Fruit fly (Drosophila melanogaster) whole organism, embryonic: ENCODE data around the gene Mvl.
A peak's percentile ranks its signal among the peaks of the same experiment; 100 is the strongest.

Experiments used
- Aef1 ChIP-seq: fragments of 200-800 bp; sonication (Bioruptor generic); IDR thresholded peaks from 3 replicates; pipeline ENCODE4 v1.3.6; 2022; ENCODE audit warnings: missing biosample characterization, missing genetic modification characterization
- Atf-2 ChIP-seq: fragments of 200-800 bp; sonication (Bioruptor generic); optimal IDR thresholded peaks from 2 replicates; lab custom pipeline; 2016; ENCODE audit warnings: missing biosample characterization, missing genetic modification characterization
- Atf6 ChIP-seq: fragments of 200-800 bp; sonication (Bioruptor generic); IDR thresholded peaks from 2 replicates; pipeline ENCODE4 v1.3.6; 2022; ENCODE audit warnings: missing biosample characterization, missing genetic modification characterization
- Bdp1 ChIP-seq: fragments of 200-800 bp; sonication (Bioruptor generic); optimal IDR thresholded peaks from 3 replicates; lab custom pipeline; 2016; ENCODE audit warnings: missing biosample characterization, missing genetic modification characterization
- CG1024 ChIP-seq: fragments of 200-800 bp; sonication (Bioruptor generic); IDR thresholded peaks from 2 replicates; pipeline ENCODE4 v1.3.6; 2022; ENCODE audit warnings: missing biosample characterization, missing genetic modification characterization
- CG10431 ChIP-seq: fragments of 200-800 bp; sonication (Bioruptor generic); optimal IDR thresholded peaks from 3 replicates; lab custom pipeline; 2018; ENCODE audit warnings: missing biosample characterization, mild to moderate bottlenecking, missing genetic modification characterization
- CG12155 ChIP-seq: fragments of 200-800 bp; sonication (Bioruptor generic); optimal IDR thresholded peaks from 3 replicates; lab custom pipeline; 2016; ENCODE audit warnings: missing biosample characterization, missing genetic modification characterization
- CG14441 ChIP-seq: fragments of 200-800 bp; sonication (Bioruptor generic); IDR thresholded peaks from 2 replicates; pipeline ENCODE4 v1.3.6; 2022; ENCODE audit warnings: missing biosample characterization, missing genetic modification characterization
- CG15269 ChIP-seq: fragments of 200-800 bp; sonication (Bioruptor generic); optimal IDR thresholded peaks from 2 replicates; lab custom pipeline; 2018; ENCODE audit warnings: missing biosample characterization, mild to moderate bottlenecking, missing genetic modification characterization, moderate library complexity
- CG1529 ChIP-seq: fragments of 200-800 bp; sonication (Bioruptor generic); optimal IDR thresholded peaks from 3 replicates; lab custom pipeline; 2018; ENCODE audit warnings: missing biosample characterization, missing genetic modification characterization
- CG17328 ChIP-seq: fragments of 200-800 bp; sonication (Bioruptor generic); IDR thresholded peaks from 2 replicates; pipeline ENCODE4 v1.3.6; 2022; ENCODE audit warnings: missing biosample characterization, missing genetic modification characterization
- CG17385 ChIP-seq: fragments of 200-800 bp; sonication (Bioruptor generic); optimal IDR thresholded peaks from 3 replicates; lab custom pipeline; 2018; ENCODE audit warnings: missing biosample characterization, mild to moderate bottlenecking, missing genetic modification characterization
- CG2199 ChIP-seq: fragments of 200-800 bp; sonication (Bioruptor generic); IDR thresholded peaks from 3 replicates; pipeline ENCODE4 v1.3.6; 2022; ENCODE audit warnings: missing biosample characterization, missing genetic modification characterization
- CG31224 ChIP-seq: fragments of 200-800 bp; sonication (Bioruptor generic); IDR thresholded peaks from 2 replicates; pipeline ENCODE4 v1.3.6; 2022; ENCODE audit warnings: missing biosample characterization, missing genetic modification characterization
- CG32772 ChIP-seq: fragments of 200-800 bp; sonication (Bioruptor generic); IDR thresholded peaks from 2 replicates; pipeline ENCODE4 v1.3.6; 2022; ENCODE audit warnings: missing biosample characterization, missing genetic modification characterization
- CG33213 ChIP-seq: fragments of 200-800 bp; sonication (Bioruptor generic); optimal IDR thresholded peaks from 3 replicates; lab custom pipeline; 2016; ENCODE audit warnings: missing biosample characterization, missing genetic modification characterization
- CG3407 ChIP-seq: fragments of 200-800 bp; sonication (Bioruptor generic); optimal IDR thresholded peaks from 2 replicates; lab custom pipeline; 2018; ENCODE audit warnings: missing biosample characterization, mild to moderate bottlenecking, missing genetic modification characterization
- CG34376 ChIP-seq: fragments of 200-800 bp; sonication (Bioruptor generic); optimal IDR thresholded peaks from 2 replicates; lab custom pipeline; 2018; ENCODE audit warnings: missing biosample characterization, mild to moderate bottlenecking, missing genetic modification characterization
- CG42726 ChIP-seq: fragments of 200-800 bp; sonication (Bioruptor generic); IDR thresholded peaks from 2 replicates; pipeline ENCODE4 v1.3.6; 2022; ENCODE audit warnings: missing biosample characterization, missing genetic modification characterization; ENCODE audit not compliant: partially characterized antibody
- CG7357 ChIP-seq: fragments of 200-800 bp; sonication (Bioruptor generic); IDR thresholded peaks from 3 replicates; pipeline ENCODE4 v1.3.6; 2022; ENCODE audit warnings: missing biosample characterization, missing genetic modification characterization
- CG7839 ChIP-seq: fragments of 200-800 bp; sonication (Bioruptor generic); optimal IDR thresholded peaks from 3 replicates; lab custom pipeline; 2018; ENCODE audit warnings: missing biosample characterization, mild to moderate bottlenecking, missing genetic modification characterization, moderate library complexity
- CG7928 ChIP-seq: fragments of 200-800 bp; sonication (Bioruptor generic); optimal IDR thresholded peaks from 2 replicates; lab custom pipeline; 2017; ENCODE audit warnings: missing biosample characterization, mild to moderate bottlenecking, missing genetic modification characterization
- CG8290 ChIP-seq, 3 experiments: fragments of 200-800 bp; sonication (Bioruptor generic); optimal IDR thresholded peaks; 2 replicates each; lab custom pipeline; 2016 to 2019; ENCODE audit warnings: missing biosample characterization in 3 of 3, missing genetic modification characterization in 3 of 3, mild to moderate bottlenecking in 2 of 3, moderate library complexity in 1 of 3
- CG9215 ChIP-seq: fragments of 200-800 bp; sonication (Bioruptor generic); IDR thresholded peaks from 2 replicates; pipeline ENCODE4 v1.3.6; 2022; ENCODE audit warnings: missing biosample characterization, missing genetic modification characterization
- Dad ChIP-seq: fragments of 200-800 bp; sonication (Bioruptor generic); optimal IDR thresholded peaks from 3 replicates; lab custom pipeline; 2016; ENCODE audit warnings: missing biosample characterization, missing genetic modification characterization
- Dbx ChIP-seq: fragments of 200-800 bp; sonication (Bioruptor generic); IDR thresholded peaks from 3 replicates; pipeline ENCODE4 v1.3.6; 2022; ENCODE audit warnings: missing biosample characterization, missing genetic modification characterization
- Deaf1 ChIP-seq: fragments of 200-800 bp; optimal IDR thresholded peaks from 3 replicates; lab custom pipeline; 2019; ENCODE audit warnings: missing biosample characterization, mild to moderate bottlenecking, missing genetic modification characterization, moderate library complexity
- Fer2 ChIP-seq: fragments of 200-800 bp; sonication (Bioruptor generic); optimal IDR thresholded peaks from 2 replicates; lab custom pipeline; 2018; ENCODE audit warnings: missing biosample characterization, mild to moderate bottlenecking, missing genetic modification characterization, moderate library complexity
- HLH4C ChIP-seq: fragments of 200-800 bp; sonication (Bioruptor generic); IDR thresholded peaks from 3 replicates; pipeline ENCODE4 v1.3.6; 2022; ENCODE audit warnings: missing biosample characterization, missing genetic modification characterization; ENCODE audit not compliant: partially characterized antibody
- Lim3 ChIP-seq: fragments of 200-800 bp; sonication (Bioruptor generic); IDR thresholded peaks from 2 replicates; pipeline ENCODE4 v1.3.6; 2022; ENCODE audit warnings: missing biosample characterization, missing genetic modification characterization
- MESR4 ChIP-seq: fragments of 200-800 bp; sonication (Bioruptor generic); optimal IDR thresholded peaks from 2 replicates; lab custom pipeline; 2018; ENCODE audit warnings: missing biosample characterization, mild to moderate bottlenecking, missing genetic modification characterization, moderate library complexity
- Mad ChIP-seq: fragments of 200-800 bp; sonication (Bioruptor generic); optimal IDR thresholded peaks from 2 replicates; lab custom pipeline; 2016; ENCODE audit warnings: missing biosample characterization, missing genetic modification characterization
- Med ChIP-seq: fragments of 200-800 bp; sonication (Bioruptor generic); peaks from one replicate; lab custom pipeline; 2016; ENCODE audit warnings: missing biosample characterization, missing genetic modification characterization, mild to moderate bottlenecking, inconsistent platforms, moderate library complexity
- Myb ChIP-seq: fragments of 200-800 bp; sonication (Bioruptor generic); optimal IDR thresholded peaks from 2 replicates; lab custom pipeline; 2016; ENCODE audit warnings: missing biosample characterization, missing genetic modification characterization
- Nf-YB ChIP-seq: fragments of 200-800 bp; sonication (Bioruptor generic); optimal IDR thresholded peaks from 3 replicates; lab custom pipeline; 2019; ENCODE audit warnings: missing biosample characterization, mild to moderate bottlenecking, missing genetic modification characterization, moderate library complexity
- Sin3A ChIP-seq: fragments of >200 bp; optimal IDR thresholded peaks from 2 replicates; lab custom pipeline; 2018
- abd-A ChIP-seq: fragments of 200-800 bp; sonication (Bioruptor generic); optimal IDR thresholded peaks from 3 replicates; lab custom pipeline; 2019; ENCODE audit warnings: missing biosample characterization, mild to moderate bottlenecking, missing genetic modification characterization, moderate library complexity
- amos ChIP-seq: fragments of 200-800 bp; sonication (Bioruptor generic); IDR thresholded peaks from 2 replicates; pipeline ENCODE4 v1.3.6; 2022; ENCODE audit warnings: missing biosample characterization, missing genetic modification characterization; ENCODE audit not compliant: partially characterized antibody
- dmrt99B ChIP-seq: fragments of 200-800 bp; sonication (Bioruptor generic); optimal IDR thresholded peaks from 2 replicates; lab custom pipeline; 2018; ENCODE audit warnings: missing biosample characterization, mild to moderate bottlenecking, missing genetic modification characterization, moderate library complexity
- en ChIP-seq: fragments of 200-800 bp; sonication (Bioruptor generic); optimal IDR thresholded peaks from 2 replicates; lab custom pipeline; 2016; ENCODE audit warnings: missing biosample characterization, missing genetic modification characterization
- hb ChIP-seq: fragments of 200-800 bp; sonication (Bioruptor generic); IDR thresholded peaks from 3 replicates; pipeline ENCODE4 v1.3.6; 2022; ENCODE audit warnings: missing biosample characterization, missing genetic modification characterization; ENCODE audit not compliant: partially characterized antibody
- nmo ChIP-seq: fragments of 200-800 bp; sonication (Bioruptor generic); optimal IDR thresholded peaks from 2 replicates; lab custom pipeline; 2018; ENCODE audit warnings: missing biosample characterization, mild to moderate bottlenecking, missing genetic modification characterization, moderate library complexity
- onecut ChIP-seq: fragments of 200-800 bp; sonication (Bioruptor generic); IDR thresholded peaks from 2 replicates; pipeline ENCODE4 v1.3.6; 2022; ENCODE audit warnings: missing biosample characterization, missing genetic modification characterization
- pan ChIP-seq, 4 experiments: fragments of >200 bp in 3 of 4; fragments of 200-800 bp in 1 of 4; sonication (Bioruptor generic) in 1 of 4; optimal IDR thresholded peaks in 3 of 4; IDR thresholded peaks in 1 of 4; 2 replicates each; pipeline versions ENCODE4 v1.3.6 to Lab custom; 2017 to 2022; ENCODE audit warnings: missing biosample characterization in 2 of 4, missing genetic modification characterization in 2 of 4, mixed read lengths in 1 of 4
- slou ChIP-seq: fragments of 200-800 bp; sonication (Bioruptor generic); optimal IDR thresholded peaks from 3 replicates; lab custom pipeline; 2016; ENCODE audit warnings: missing biosample characterization, missing genetic modification characterization
- stwl ChIP-seq: fragments of 200-800 bp; sonication (Bioruptor generic); optimal IDR thresholded peaks from 3 replicates; lab custom pipeline; 2018; ENCODE audit warnings: missing biosample characterization, mild to moderate bottlenecking, missing genetic modification characterization, moderate library complexity
- tap ChIP-seq: fragments of 200-800 bp; optimal IDR thresholded peaks from 3 replicates; lab custom pipeline; 2019; ENCODE audit warnings: missing biosample characterization, mild to moderate bottlenecking, missing genetic modification characterization, moderate library complexity
- tna ChIP-seq: fragments of 200-800 bp; sonication (Bioruptor generic); IDR thresholded peaks from 2 replicates; pipeline ENCODE4 v1.3.6; 2022; ENCODE audit warnings: missing biosample characterization, missing genetic modification characterization; ENCODE audit not compliant: partially characterized antibody
- z ChIP-seq: fragments of 200-800 bp; sonication (Bioruptor generic); IDR thresholded peaks from 3 replicates; pipeline ENCODE4 v1.3.6; 2022; ENCODE audit warnings: missing biosample characterization, missing genetic modification characterization

Gene Mvl

dm6 chr3R:21065010-21065695 is 4.6 kb upstream of the Mvl start, which contains the start of gene AnxB9 (continued):
- TF ChIP-seq z (GFP tag; lab: Robert Waterston, UW) (no peak), pan (optimal IDR thresholded peaks at IDR 0.05; lab: Kevin White, UChicago) (no peak), pan (GFP tag; optimal IDR thresholded peaks at IDR 0.05 in 1 of 2, IDR thresholded peaks at IDR 0.05 in 1 of 2) (no peak), Nf-YB (GFP tag; lab: Kevin White, UChicago) (no peak), hb (GFP tag; lab: Robert Waterston, UW) (no peak; the same call in 2 of the 3 replicates), HLH4C (no peak), Mad (no peak), Aef1 (GFP tag; lab: Robert Waterston, UW) (peak; percentile 50; the same call in 2 of the 3 replicates), CG15269 (tag; lab: Kevin White, UChicago) (peak; percentile 51), Fer2 (tag; lab: Kevin White, UChicago) (no peak), CG7928 (GFP tag; lab: Kevin White, UChicago) (no peak), Myb (GFP tag; lab: Kevin White, UChicago) (no peak), Deaf1 (peak; percentile 30), tap (tag; lab: Kevin White, UChicago) (peak; percentile 30), CG1529 (GFP tag; lab: Kevin White, UChicago) (no peak), CG32772 (GFP tag; lab: Robert Waterston, UW) (no peak), CG1024 (GFP tag; lab: Robert Waterston, UW) (no peak), amos (GFP tag; lab: Robert Waterston, UW) (peak; percentile 82; the same call in 1 of the 2 replicates), Bdp1 (GFP tag; lab: Kevin White, UChicago) (no peak), CG34376 (GFP tag; lab: Kevin White, UChicago) (peak; percentile 89), CG12155 (peak; percentile 46), dmrt99B (tag; lab: Kevin White, UChicago) (peak; percentile 7), CG2199 (GFP tag; lab: Robert Waterston, UW) (peak; percentile 72; the same call in 2 of the 3 replicates), CG14441 (GFP tag; lab: Robert Waterston, UW) (no peak), CG31224 (GFP tag; lab: Robert Waterston, UW) (no peak), CG3407 (GFP tag; lab: Kevin White, UChicago) (peak; percentile 38), abd-A (tag; lab: Kevin White, UChicago) (peak; percentile 15), CG10431 (GFP tag; lab: Kevin White, UChicago) (no peak), en (GFP tag; lab: Kevin White, UChicago) (no peak), CG7357 (GFP tag; lab: Robert Waterston, UW) (no peak), CG17328 (GFP tag; lab: Robert Waterston, UW) (peak; percentile 29; the same call in 1 of the 2 replicates), tna (GFP tag; lab: Robert Waterston, UW) (peak; percentile 41), Med (GFP tag; lab: Kevin White, UChicago) (peak; percentile 89), CG9215 (GFP tag; lab: Robert Waterston, UW) (no peak), CG7839 (tag; lab: Kevin White, UChicago) (peak; percentile 15), Atf6 (GFP tag; lab: Robert Waterston, UW) (no peak; the same call in 1 of the 2 replicates), Lim3 (GFP tag; lab: Robert Waterston, UW) (no peak), slou (GFP tag; lab: Kevin White, UChicago) (no peak), stwl (no peak), Sin3A (lab: Kevin White, UChicago) (no peak), MESR4 (GFP tag; lab: Kevin White, UChicago) (peak; percentile 57), Dad (peak; percentile 8), CG33213 (GFP tag; lab: Kevin White, UChicago) (peak; percentile 56), Dbx (GFP tag; lab: Robert Waterston, UW) (peak; percentile 56; the same call in 2 of the 3 replicates), onecut (peak; percentile 60), Atf-2 (GFP tag; lab: Kevin White, UChicago) (no peak), CG42726 (GFP tag; lab: Robert Waterston, UW) (peak; percentile 77; the same call in 1 of the 2 replicates), CG8290 (GFP tag; optimal IDR thresholded peaks at IDR 0.05; lab: Kevin White, UChicago) (peak; percentile 98), CG8290 (tag; optimal IDR thresholded peaks at IDR 0.05; lab: Kevin White, UChicago) (peak in 1 of 2 experiments; percentile 92), CG17385 (GFP tag; lab: Kevin White, UChicago) (peak; percentile 55), nmo (GFP tag; lab: Kevin White, UChicago) (no peak)
